Worm (Caenorhabditis elegans) whole organism, L1 larva: ENCODE measurements around the gene emb-5.

Source experiments
- ama-1 ChIP-seq: fragments of 150-350 bp; optimal IDR thresholded peaks from 2 replicates; lab custom pipeline; 2014
- ceh-8 ChIP-seq: fragments of 200-800 bp; sonication (Bioruptor generic); optimal IDR thresholded peaks from 2 replicates; lab custom pipeline; 2018; ENCODE audit warnings: mild to moderate bottlenecking, missing genetic modification characterization, moderate library complexity, missing compliant biosample characterization
- ceh-90 ChIP-seq: sonication (generic microtip); optimal IDR thresholded peaks from 2 replicates; lab custom pipeline; 2016; ENCODE audit warnings: missing genetic modification characterization, missing compliant biosample characterization
- dpl-1 ChIP-seq, 3 experiments: fragments of 150-350 bp in 2 of 3; sonication (generic microtip) in 1 of 3; optimal IDR thresholded peaks; 2 replicates each; lab custom pipeline; 2014 to 2017; ENCODE audit warnings: missing biosample characterization in 3 of 3, missing genetic modification characterization in 3 of 3, missing genetic modification reagents in 3 of 3
- dsc-1 ChIP-seq: sonication (generic microtip); optimal IDR thresholded peaks from 2 replicates; lab custom pipeline; 2016; ENCODE audit warnings: mild to moderate bottlenecking, missing genetic modification characterization, missing compliant biosample characterization
- efl-1 ChIP-seq, 4 experiments: fragments of 150-350 bp; optimal IDR thresholded peaks in 3 of 4; peaks in 1 of 4; 1 replicate in 1 of 4; 2 replicates in 3 of 4; lab custom pipeline; 2014; ENCODE audit warnings: missing biosample characterization in 2 of 4, missing genetic modification characterization in 2 of 4, missing genetic modification reagents in 2 of 4
- egl-13 ChIP-seq: sonication (generic microtip); optimal IDR thresholded peaks from 2 replicates; lab custom pipeline; 2016; ENCODE audit warnings: missing genotype, missing genetic modification reagents, missing genetic modification characterization, missing compliant biosample characterization
- elt-3 ChIP-seq, 6 experiments: fragments of 150-350 bp in 1 of 6; sonication (generic microtip); optimal IDR thresholded peaks; 2 replicates each; lab custom pipeline; 2017 to 2018; ENCODE audit warnings: missing biosample characterization in 6 of 6, missing genetic modification characterization in 6 of 6, inconsistent platforms in 1 of 6
- fos-1 ChIP-seq: fragments of 150-350 bp; optimal IDR thresholded peaks from 2 replicates; lab custom pipeline; 2014; ENCODE audit warnings: missing biosample characterization, missing genetic modification characterization
- irx-1 ChIP-seq: sonication (generic microtip); optimal IDR thresholded peaks from 2 replicates; lab custom pipeline; 2016; ENCODE audit warnings: missing genetic modification characterization, missing compliant biosample characterization
- lin-14 ChIP-seq: fragments of 200-800 bp; sonication (Bioruptor generic); optimal IDR thresholded peaks from 2 replicates; lab custom pipeline; 2018; ENCODE audit warnings: mild to moderate bottlenecking, missing genetic modification characterization, moderate library complexity, missing compliant biosample characterization
- lin-15B ChIP-seq: fragments of 150-350 bp; sonication (generic microtip); optimal IDR thresholded peaks from 3 replicates; lab custom pipeline; 2014; ENCODE audit warnings: missing biosample characterization, missing genetic modification characterization
- lin-35 ChIP-seq, 2 experiments: fragments of 150-350 bp; optimal IDR thresholded peaks; 2 replicates each; lab custom pipeline; 2014; ENCODE audit warnings: missing biosample characterization in 2 of 2, missing genetic modification characterization in 2 of 2, missing genetic modification reagents in 2 of 2
- lin-39 ChIP-seq: fragments of 150-350 bp; optimal IDR thresholded peaks from 2 replicates; lab custom pipeline; 2014; ENCODE audit warnings: missing biosample characterization, missing genetic modification reagents, missing genetic modification characterization
- lir-3 ChIP-seq: sonication (generic microtip); optimal IDR thresholded peaks from 2 replicates; lab custom pipeline; 2016; ENCODE audit warnings: mild to moderate bottlenecking, missing genetic modification characterization, moderate library complexity, missing compliant biosample characterization; ENCODE audit not compliant: poor library complexity
- lsy-2 ChIP-seq, 2 experiments: fragments of 150-350 bp; optimal IDR thresholded peaks; 2 replicates each; lab custom pipeline; 2014; ENCODE audit warnings: missing biosample characterization in 2 of 2, missing genetic modification characterization in 2 of 2
- mab-9 ChIP-seq: fragments of 200-800 bp; sonication (Bioruptor generic); IDR thresholded peaks from 2 replicates; pipeline ENCODE4 v1.3.6; 2022; ENCODE audit warnings: missing genetic modification reagents, missing genetic modification characterization, missing compliant biosample characterization
- mef-2 ChIP-seq: fragments of 150-350 bp; optimal IDR thresholded peaks from 2 replicates; lab custom pipeline; 2014; ENCODE audit warnings: missing biosample characterization, missing genetic modification characterization
- mep-1 ChIP-seq: fragments of 150-350 bp; optimal IDR thresholded peaks from 2 replicates; lab custom pipeline; 2014; ENCODE audit warnings: missing biosample characterization, missing genetic modification characterization
- nhr-19 ChIP-seq: fragments of 200-800 bp; sonication (Bioruptor generic); conservative IDR thresholded peaks from 2 replicates; pipeline ENCODE4 v1.3.6; 2022; ENCODE audit warnings: missing genetic modification characterization, missing compliant biosample characterization
- nhr-20 ChIP-seq: sonication (generic microtip); optimal IDR thresholded peaks from 2 replicates; lab custom pipeline; 2016; ENCODE audit warnings: mild to moderate bottlenecking, missing genetic modification characterization, missing compliant biosample characterization
- nhr-47 ChIP-seq: sonication (generic microtip); optimal IDR thresholded peaks from 2 replicates; lab custom pipeline; 2016; ENCODE audit warnings: mild to moderate bottlenecking, missing genetic modification characterization, moderate library complexity, missing compliant biosample characterization
- nhr-71 ChIP-seq: sonication (generic microtip); optimal IDR thresholded peaks from 2 replicates; lab custom pipeline; 2016; ENCODE audit warnings: mild to moderate bottlenecking, missing genetic modification characterization, moderate library complexity, missing compliant biosample characterization
- nhr-85 ChIP-seq: sonication (generic microtip); peaks from one replicate; lab custom pipeline; 2016; ENCODE audit warnings: missing genetic modification characterization, inconsistent platforms, missing compliant biosample characterization
- nhr-90 ChIP-seq: sonication (generic microtip); optimal IDR thresholded peaks from 2 replicates; lab custom pipeline; 2016; ENCODE audit warnings: mild to moderate bottlenecking, missing genetic modification characterization, missing compliant biosample characterization; ENCODE audit not compliant: poor library complexity
- rnt-1 ChIP-seq: sonication (generic microtip); optimal IDR thresholded peaks from 2 replicates; lab custom pipeline; 2016; ENCODE audit warnings: mild to moderate bottlenecking, missing genetic modification characterization, moderate library complexity, missing compliant biosample characterization
- snu-23 ChIP-seq: sonication (generic microtip); optimal IDR thresholded peaks from 2 replicates; lab custom pipeline; 2016; ENCODE audit warnings: missing genetic modification characterization, missing compliant biosample characterization
- sptf-1 ChIP-seq: fragments of 150-350 bp; optimal IDR thresholded peaks from 2 replicates; lab custom pipeline; 2014; ENCODE audit warnings: missing biosample characterization, missing genetic modification characterization
- sup-37 ChIP-seq: fragments of 200-800 bp; sonication (Bioruptor generic); optimal IDR thresholded peaks from 2 replicates; lab custom pipeline; 2018; ENCODE audit warnings: mild to moderate bottlenecking, missing genetic modification characterization, missing compliant biosample characterization
- swsn-7 ChIP-seq: sonication (generic microtip); optimal IDR thresholded peaks from 2 replicates; lab custom pipeline; 2016; ENCODE audit warnings: missing genetic modification characterization, missing compliant biosample characterization
- tbx-2 ChIP-seq: sonication (generic microtip); optimal IDR thresholded peaks from 2 replicates; lab custom pipeline; 2016; ENCODE audit warnings: missing genetic modification characterization, missing compliant biosample characterization
- unc-130 ChIP-seq: fragments of 150-350 bp; optimal IDR thresholded peaks from 2 replicates; lab custom pipeline; 2017; ENCODE audit warnings: missing biosample characterization, missing genetic modification characterization, inconsistent platforms
- unc-86 ChIP-seq: sonication (generic microtip); optimal IDR thresholded peaks from 2 replicates; lab custom pipeline; 2016; ENCODE audit warnings: missing genetic modification characterization, missing compliant biosample characterization
- zip-4 ChIP-seq: fragments of 200-800 bp; sonication (Bioruptor generic); optimal IDR thresholded peaks from 2 replicates; lab custom pipeline; 2018; ENCODE audit warnings: mild to moderate bottlenecking, missing genetic modification characterization, moderate library complexity, missing compliant biosample characterization
- ztf-11 ChIP-seq, 2 experiments: sonication (generic microtip); optimal IDR thresholded peaks; 2 replicates each; lab custom pipeline; 2016 to 2017; ENCODE audit warnings: missing genetic modification characterization in 2 of 2, missing biosample characterization in 1 of 2, missing compliant biosample characterization in 1 of 2

The emb-5 gene

DNA sequence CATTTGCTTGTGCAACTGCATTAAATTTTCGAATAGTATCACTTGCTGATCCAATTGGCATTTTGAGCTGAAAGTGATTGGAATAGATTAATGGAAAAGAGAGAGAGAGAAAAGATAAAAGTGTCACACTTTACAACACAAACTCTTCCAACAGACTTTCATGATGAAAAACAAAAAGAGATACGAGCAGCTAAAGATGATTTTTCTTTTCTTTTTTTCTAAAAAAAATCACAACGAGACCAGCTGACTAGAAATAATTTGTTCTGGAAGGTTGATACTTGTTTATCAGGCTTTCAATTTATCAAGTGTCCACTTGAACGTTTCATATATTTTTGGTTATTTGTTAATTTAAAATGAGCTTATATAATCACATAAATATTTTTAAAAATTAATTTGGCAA lies 33.3 kb downstream of the emb-5 start:
- TF ChIP-seq nhr-71 (tag; lab: Kevin White, UChicago) (peak; percentile 77), nhr-19 (GFP tag; lab: Robert Waterston, UW) (peak; percentile 37), lir-3 (tag; lab: Kevin White, UChicago) (no peak), dpl-1 (GFP tag; optimal IDR thresholded peaks at IDR 0.05; lab: Kevin White, UChicago) (peak in 1 of 3 experiments; percentile 1), nhr-20 (tag; lab: Kevin White, UChicago) (peak; percentile 10), lin-14 (GFP tag; lab: Kevin White, UChicago) (peak; percentile 63), lsy-2 (tag; optimal IDR thresholded peaks at IDR 0.05; lab: Kevin White, UChicago) (peak; percentile 58 to 62), sup-37 (GFP tag; lab: Kevin White, UChicago) (no peak), ama-1 (lab: Kevin White, UChicago) (no peak), efl-1 (optimal IDR thresholded peaks at IDR 0.05; lab: Kevin White, UChicago) (peak in 1 of 2 experiments; percentile 12), efl-1 (GFP tag; optimal IDR thresholded peaks at IDR 0.05 in 1 of 2; lab: Kevin White, UChicago) (no peak), lin-39 (tag; lab: Kevin White, UChicago) (peak; percentile 17), swsn-7 (tag; lab: Kevin White, UChicago) (peak; percentile 0), snu-23 (GFP tag; lab: Kevin White, UChicago) (peak; percentile 58), rnt-1 (tag; lab: Kevin White, UChicago) (peak; percentile 20), ceh-8 (GFP tag; lab: Kevin White, UChicago) (no peak), zip-4 (no peak), unc-130 (tag; lab: Kevin White, UChicago) (no peak), mab-9 (GFP tag; lab: Robert Waterston, UW) (no peak), mep-1 (tag; lab: Kevin White, UChicago) (peak; percentile 28)
- TF ChIP-seq, all 84 proteins: peak for 12

- TF ChIP-seq fos-1 (tag; lab: Kevin White, UChicago) (no peak), sptf-1 (tag; lab: Kevin White, UChicago) (no peak), lin-15B (tag; lab: Kevin White, UChicago) (no peak), lsy-2 (tag; optimal IDR thresholded peaks at IDR 0.05; lab: Kevin White, UChicago) (no peak), ceh-8 (GFP tag; lab: Kevin White, UChicago) (no peak), tbx-2 (tag; lab: Kevin White, UChicago) (no peak), nhr-90 (tag; lab: Kevin White, UChicago) (no peak), unc-130 (tag; lab: Kevin White, UChicago) (no peak), irx-1 (no peak), lin-39 (tag; lab: Kevin White, UChicago) (no peak), mef-2 (tag; lab: Kevin White, UChicago) (no peak), lin-35 (GFP tag; optimal IDR thresholded peaks at IDR 0.05; lab: Kevin White, UChicago) (no peak), ceh-90 (tag; lab: Kevin White, UChicago) (no peak), ztf-11 (tag; optimal IDR thresholded peaks at IDR 0.05; lab: Kevin White, UChicago) (no peak), dsc-1 (tag; lab: Kevin White, UChicago) (no peak)
These were observed 40.4 kb downstream of the emb-5 start, which contains the start of gene srg-11 for ce11 chrIII:4679963-4680484. srg-11 (plus strand) TSS chrIII:4680013.

- TF ChIP-seq elt-3 (tag; optimal IDR thresholded peaks at IDR 0.05; lab: Kevin White, UChicago) = no peak
- TF ChIP-seq egl-13 (tag; lab: Kevin White, UChicago) = no peak
- TF ChIP-seq unc-86 = no peak
- TF ChIP-seq nhr-47 (tag; lab: Kevin White, UChicago) = no peak
- no peak for TF ChIP-seq irx-1
- TF ChIP-seq efl-1 (optimal IDR thresholded peaks at IDR 0.05; lab: Kevin White, UChicago) = no peak
- no peak for TF ChIP-seq efl-1 (GFP tag; optimal IDR thresholded peaks at IDR 0.05 in 1 of 2; lab: Kevin White, UChicago)
- TF ChIP-seq nhr-85 = no peak
These were observed 43.0 kb downstream of the emb-5 start, which contains the start of gene srg-10 for ce11 chrIII:4677466-4677865. srg-10 (plus strand) TSS chrIII:4677766.
